Fruit fly (Drosophila melanogaster) whole organism, embryonic: Measurements from ENCODE around the gene p115.
A peak's percentile ranks its signal among the peaks of the same experiment; 100 is the strongest.

Source experiments
- B-H1 ChIP-seq: fragments of 200-800 bp; sonication (Bioruptor generic); IDR thresholded peaks from 3 replicates; pipeline ENCODE4 v1.3.6; 2022; ENCODE audit warnings: missing biosample characterization, missing genetic modification characterization
- CG11247 ChIP-seq: fragments of 200-800 bp; sonication (Bioruptor generic); IDR thresholded peaks from 2 replicates; pipeline ENCODE4 v1.3.6; 2022; ENCODE audit warnings: missing biosample characterization, missing genetic modification characterization
- CG11695 ChIP-seq: fragments of 200-800 bp; sonication (Bioruptor generic); IDR thresholded peaks from 3 replicates; pipeline ENCODE4 v1.3.6; 2022; ENCODE audit warnings: missing biosample characterization, missing genetic modification characterization
- CG12744 ChIP-seq: fragments of 200-800 bp; sonication (Bioruptor generic); optimal IDR thresholded peaks from 2 replicates; lab custom pipeline; 2016; ENCODE audit warnings: missing biosample characterization, missing genetic modification characterization
- CG14050 ChIP-seq: fragments of 200-800 bp; sonication (Bioruptor generic); IDR thresholded peaks from 3 replicates; pipeline ENCODE4 v1.3.6; 2022; ENCODE audit warnings: missing biosample characterization, missing genetic modification characterization
- CG15269 ChIP-seq: fragments of 200-800 bp; sonication (Bioruptor generic); optimal IDR thresholded peaks from 2 replicates; lab custom pipeline; 2018; ENCODE audit warnings: missing biosample characterization, mild to moderate bottlenecking, missing genetic modification characterization, moderate library complexity
- CG30020 ChIP-seq: fragments of 200-800 bp; optimal IDR thresholded peaks from 2 replicates; lab custom pipeline; 2019; ENCODE audit warnings: missing biosample characterization, mild to moderate bottlenecking, missing genetic modification characterization, moderate library complexity
- CG31224 ChIP-seq: fragments of 200-800 bp; sonication (Bioruptor generic); IDR thresholded peaks from 2 replicates; pipeline ENCODE4 v1.3.6; 2022; ENCODE audit warnings: missing biosample characterization, missing genetic modification characterization
- CG31365 ChIP-seq: fragments of 200-800 bp; sonication (Bioruptor generic); optimal IDR thresholded peaks from 2 replicates; lab custom pipeline; 2018; ENCODE audit warnings: missing biosample characterization, mild to moderate bottlenecking, missing genetic modification characterization
- CG34224 ChIP-seq: fragments of 200-800 bp; sonication (Bioruptor generic); IDR thresholded peaks from 3 replicates; pipeline ENCODE4 v1.3.6; 2022; ENCODE audit warnings: missing biosample characterization, missing genetic modification characterization; ENCODE audit not compliant: partially characterized antibody
- CG3726 ChIP-seq: fragments of 200-800 bp; sonication (Bioruptor generic); IDR thresholded peaks from 3 replicates; pipeline ENCODE4, ENCODE4 v1.3.6; 2022; ENCODE audit warnings: missing biosample characterization, missing genetic modification characterization
- CG3995 ChIP-seq: fragments of 200-800 bp; sonication (Bioruptor generic); optimal IDR thresholded peaks from 3 replicates; lab custom pipeline; 2016; ENCODE audit warnings: missing biosample characterization, missing genetic modification characterization
- CG5180 ChIP-seq: fragments of 200-800 bp; sonication (Bioruptor generic); optimal IDR thresholded peaks from 3 replicates; lab custom pipeline; 2017; ENCODE audit warnings: missing biosample characterization, missing genetic modification characterization, mild to moderate bottlenecking, moderate library complexity, missing genetic modification reagents
- CG5953 ChIP-seq: fragments of 200-800 bp; sonication (Bioruptor generic); IDR thresholded peaks from 2 replicates; pipeline ENCODE4 v1.3.6; 2022; ENCODE audit warnings: missing biosample characterization, missing genetic modification characterization
- CG6791 ChIP-seq: fragments of 200-800 bp; sonication (Bioruptor generic); IDR thresholded peaks from 3 replicates; pipeline ENCODE4 v1.3.6; 2022; ENCODE audit warnings: missing biosample characterization, missing genetic modification characterization; ENCODE audit not compliant: partially characterized antibody
- CG7987 ChIP-seq: fragments of 200-800 bp; sonication (Bioruptor generic); optimal IDR thresholded peaks from 2 replicates; lab custom pipeline; 2018; ENCODE audit warnings: missing biosample characterization, mild to moderate bottlenecking, missing genetic modification characterization, moderate library complexity
- CG8290 ChIP-seq, 3 experiments: fragments of 200-800 bp; sonication (Bioruptor generic); optimal IDR thresholded peaks; 2 replicates each; lab custom pipeline; 2016 to 2019; ENCODE audit warnings: missing biosample characterization in 3 of 3, missing genetic modification characterization in 3 of 3, mild to moderate bottlenecking in 2 of 3, moderate library complexity in 1 of 3
- CG8359 ChIP-seq: fragments of 200-800 bp; sonication (Bioruptor generic); optimal IDR thresholded peaks from 2 replicates; lab custom pipeline; 2017; ENCODE audit warnings: missing biosample characterization, mild to moderate bottlenecking, missing genetic modification characterization, borderline replicate concordance
- CG9817 ChIP-seq: fragments of 200-800 bp; sonication (Bioruptor generic); optimal IDR thresholded peaks from 2 replicates; lab custom pipeline; 2018; ENCODE audit warnings: missing biosample characterization, mild to moderate bottlenecking, missing genetic modification characterization, moderate library complexity
- CG9876 ChIP-seq: fragments of 200-800 bp; sonication (Bioruptor generic); optimal IDR thresholded peaks from 2 replicates; lab custom pipeline; 2016; ENCODE audit warnings: missing biosample characterization, missing genetic modification characterization
- D19A ChIP-seq: fragments of 200-800 bp; optimal IDR thresholded peaks from 3 replicates; lab custom pipeline; 2019; ENCODE audit warnings: missing biosample characterization, mild to moderate bottlenecking, missing genetic modification characterization, moderate library complexity
- Elba2 ChIP-seq: fragments of 200-800 bp; sonication (Bioruptor generic); optimal IDR thresholded peaks from 3 replicates; lab custom pipeline; 2016; ENCODE audit warnings: missing biosample characterization, missing genetic modification characterization
- Lim3 ChIP-seq: fragments of 200-800 bp; sonication (Bioruptor generic); IDR thresholded peaks from 2 replicates; pipeline ENCODE4 v1.3.6; 2022; ENCODE audit warnings: missing biosample characterization, missing genetic modification characterization
- Med ChIP-seq: fragments of 200-800 bp; sonication (Bioruptor generic); peaks from one replicate; lab custom pipeline; 2016; ENCODE audit warnings: missing biosample characterization, missing genetic modification characterization, mild to moderate bottlenecking, inconsistent platforms, moderate library complexity
- Nf-YA ChIP-seq: fragments of 200-800 bp; sonication (Bioruptor generic); IDR thresholded peaks from 2 replicates; pipeline ENCODE4 v1.3.6; 2022; ENCODE audit warnings: missing biosample characterization, missing genetic modification characterization
- Oaz ChIP-seq: fragments of 200-800 bp; sonication (Bioruptor generic); IDR thresholded peaks from 2 replicates; pipeline ENCODE4 v1.3.6; 2022; ENCODE audit warnings: missing biosample characterization, missing genetic modification characterization
- Ptx1 ChIP-seq: fragments of 200-800 bp; sonication (Bioruptor generic); IDR thresholded peaks from 2 replicates; pipeline ENCODE4 v1.3.6; 2022; ENCODE audit warnings: missing biosample characterization, missing genetic modification characterization
- Ravus ChIP-seq: fragments of 200-800 bp; sonication (Bioruptor generic); IDR thresholded peaks from 2 replicates; pipeline ENCODE4 v1.3.6; 2022; ENCODE audit warnings: missing biosample characterization, missing genetic modification characterization
- Sox100B ChIP-seq: fragments of 200-800 bp; sonication (Bioruptor generic); optimal IDR thresholded peaks from 3 replicates; lab custom pipeline; 2018; ENCODE audit warnings: missing biosample characterization, mild to moderate bottlenecking, missing genetic modification characterization
- Stat92E ChIP-seq, 3 experiments: fragments of >200 bp in 2 of 3; fragments of 200-800 bp in 1 of 3; sonication (Bioruptor generic) in 1 of 3; optimal IDR thresholded peaks; 2 replicates each; lab custom pipeline; 2017 to 2019; ENCODE audit warnings: missing biosample characterization in 3 of 3, missing genetic modification characterization in 3 of 3, mild to moderate bottlenecking in 1 of 3, moderate library complexity in 1 of 3
- Usf ChIP-seq: fragments of 200-800 bp; sonication (Bioruptor generic); optimal IDR thresholded peaks from 2 replicates; lab custom pipeline; 2017; ENCODE audit warnings: missing genotype, missing biosample characterization, missing genetic modification characterization
- aop ChIP-seq: fragments of 200-800 bp; sonication (Bioruptor generic); IDR thresholded peaks from 2 replicates; pipeline ENCODE4 v1.3.6; 2022; ENCODE audit warnings: missing biosample characterization, missing genetic modification characterization
- cwo ChIP-seq: fragments of 200-800 bp; sonication (Bioruptor generic); optimal IDR thresholded peaks from 3 replicates; lab custom pipeline; 2017; ENCODE audit warnings: missing biosample characterization, missing genetic modification characterization, mild to moderate bottlenecking, moderate library complexity, missing genetic modification reagents
- hkb ChIP-seq, 2 experiments: fragments of 200-800 bp in 1 of 2; fragments of >200 bp in 1 of 2; sonication (Bioruptor generic) in 1 of 2; IDR thresholded peaks in 1 of 2; optimal IDR thresholded peaks in 1 of 2; 2 replicates each; pipeline versions ENCODE4 v1.3.6 to Lab custom; 2017 to 2022; ENCODE audit warnings: missing biosample characterization in 1 of 2, missing genetic modification characterization in 1 of 2
- kah ChIP-seq: fragments of 200-800 bp; sonication (Bioruptor generic); optimal IDR thresholded peaks from 2 replicates; lab custom pipeline; 2018; ENCODE audit warnings: missing biosample characterization, mild to moderate bottlenecking, missing genetic modification characterization
- kni ChIP-seq: fragments of 200-800 bp; sonication (Bioruptor generic); optimal IDR thresholded peaks from 3 replicates; lab custom pipeline; 2017; ENCODE audit warnings: mild to moderate bottlenecking, missing biosample characterization, missing genetic modification reagents, missing genetic modification characterization
- lola ChIP-seq, 3 experiments: fragments of >200 bp in 2 of 3; fragments of 200-800 bp in 1 of 3; sonication (Bioruptor generic) in 1 of 3; optimal IDR thresholded peaks; 2 replicates each; lab custom pipeline; 2017 to 2019; ENCODE audit warnings: missing biosample characterization in 3 of 3, missing genetic modification characterization in 3 of 3, mild to moderate bottlenecking in 1 of 3, moderate library complexity in 1 of 3
- ranshi ChIP-seq: fragments of 200-800 bp; sonication (Bioruptor generic); IDR thresholded peaks from 2 replicates; pipeline ENCODE4 v1.3.6; 2022; ENCODE audit warnings: missing biosample characterization, missing genetic modification characterization
- seq ChIP-seq: fragments of 200-800 bp; sonication (Bioruptor generic); IDR thresholded peaks from 2 replicates; pipeline ENCODE4 v1.3.6; 2022; ENCODE audit warnings: missing biosample characterization, missing genetic modification characterization
- so ChIP-seq: fragments of 200-800 bp; sonication (Bioruptor generic); IDR thresholded peaks from 3 replicates; pipeline ENCODE4 v1.3.6; 2022; ENCODE audit warnings: missing biosample characterization, missing genetic modification characterization
- stc ChIP-seq: fragments of 200-800 bp; sonication (Bioruptor generic); IDR thresholded peaks from 2 replicates; pipeline ENCODE4 v1.3.6; 2022; ENCODE audit warnings: missing biosample characterization, missing genetic modification characterization
- tll ChIP-seq, 2 experiments: fragments of 200-800 bp in 1 of 2; fragments of >200 bp in 1 of 2; sonication (Bioruptor generic) in 1 of 2; optimal IDR thresholded peaks; 2 replicates each; lab custom pipeline; 2017 to 2019; ENCODE audit warnings: missing biosample characterization in 2 of 2, missing genetic modification characterization in 2 of 2, mild to moderate bottlenecking in 1 of 2, moderate library complexity in 1 of 2
- ttk ChIP-seq: fragments of 200-800 bp; sonication (Bioruptor generic); IDR thresholded peaks from 2 replicates; pipeline ENCODE4 v2.1.2; 2022; ENCODE audit warnings: missing biosample characterization, missing genetic modification characterization
- unpg ChIP-seq: fragments of 200-800 bp; sonication (Bioruptor generic); optimal IDR thresholded peaks from 3 replicates; lab custom pipeline; 2018; ENCODE audit warnings: missing biosample characterization, mild to moderate bottlenecking, missing genetic modification characterization, moderate library complexity
- z ChIP-seq: fragments of 200-800 bp; sonication (Bioruptor generic); IDR thresholded peaks from 3 replicates; pipeline ENCODE4 v1.3.6; 2022; ENCODE audit warnings: missing biosample characterization, missing genetic modification characterization
- zf30C ChIP-seq: fragments of 200-800 bp; sonication (Bioruptor generic); optimal IDR thresholded peaks from 3 replicates; lab custom pipeline; 2018; ENCODE audit warnings: missing biosample characterization, mild to moderate bottlenecking, missing genetic modification characterization

p115 gene

dm6 chrX:7901153-7902038, 7.6 kb downstream of the p115 start, which contains the start of the genes RpS6 and bys (continued):
- no peak for TF ChIP-seq tll (GFP tag; optimal IDR thresholded peaks at IDR 0.05; lab: Kevin White, UChicago)
- no peak for TF ChIP-seq seq (GFP tag; lab: Robert Waterston, UW)
- peak; percentile 70 for TF ChIP-seq CG11247 (GFP tag; lab: Robert Waterston, UW)
- peak; percentile 30 for TF ChIP-seq CG30020 (tag; lab: Kevin White, UChicago)
- TF ChIP-seq CG9817 (tag; lab: Kevin White, UChicago) = peak; percentile 40
- peak; percentile 41 for TF ChIP-seq kah (GFP tag; lab: Kevin White, UChicago)
- TF ChIP-seq Oaz (GFP tag; lab: Robert Waterston, UW) = peak; percentile 15; the same call in 1 of the 2 replicates
- TF ChIP-seq aop (GFP tag; lab: Robert Waterston, UW) = peak; percentile 88
- TF ChIP-seq lola (GFP tag; optimal IDR thresholded peaks at IDR 0.05; lab: Kevin White, UChicago) = peak in 1 of 3 experiments; percentile 61
- TF ChIP-seq so (GFP tag; lab: Robert Waterston, UW) = peak; percentile 30; the same call in 1 of the 3 replicates
- TF ChIP-seq B-H1 (GFP tag; lab: Robert Waterston, UW) = peak; percentile 14; the same call in 1 of the 3 replicates
- TF ChIP-seq CG9876 (GFP tag; lab: Kevin White, UChicago) = peak; percentile 6
- TF ChIP-seq CG15269 (tag; lab: Kevin White, UChicago) = peak; percentile 24
- no peak for TF ChIP-seq stc (GFP tag; lab: Robert Waterston, UW)
- TF ChIP-seq CG12744 (GFP tag; lab: Kevin White, UChicago) = no peak
- peak; percentile 10 for TF ChIP-seq zf30C
- no peak for TF ChIP-seq Ravus (GFP tag; lab: Robert Waterston, UW)
- peak; percentile 24 for TF ChIP-seq CG5180
- 0 out of 2 replicates have a peak, but pooled peaks have one; percentile 32 for TF ChIP-seq CG31224 (GFP tag; lab: Robert Waterston, UW)
- TF ChIP-seq Ptx1 (GFP tag; lab: Robert Waterston, UW) = peak; percentile 33
- TF ChIP-seq ttk (GFP tag; lab: Robert Waterston, UW) = peak; percentile 51; the same call in 1 of the 2 replicates
- TF ChIP-seq Med (GFP tag; lab: Kevin White, UChicago) = peak; percentile 89
- no peak for TF ChIP-seq CG8359 (GFP tag; lab: Kevin White, UChicago)
- no peak for TF ChIP-seq CG8290 (GFP tag; optimal IDR thresholded peaks at IDR 0.05; lab: Kevin White, UChicago)
- TF ChIP-seq CG8290 (tag; optimal IDR thresholded peaks at IDR 0.05; lab: Kevin White, UChicago) = peak in 1 of 2 experiments; percentile 65
- peak; percentile 39 for TF ChIP-seq ranshi (GFP tag; lab: Robert Waterston, UW)
- TF ChIP-seq z = 0 out of 3 replicates have a peak, but pooled peaks have one; percentile 22
- TF ChIP-seq Stat92E (GFP tag; optimal IDR thresholded peaks at IDR 0.05; lab: Kevin White, UChicago) = peak in 1 of 3 experiments; percentile 31
- TF ChIP-seq CG11695 (GFP tag; lab: Robert Waterston, UW) = 0 out of 3 replicates have a peak, but pooled peaks have one; percentile 31
- TF ChIP-seq D19A (tag; lab: Kevin White, UChicago) = no peak
- TF ChIP-seq CG31365 (tag; lab: Kevin White, UChicago) = peak; percentile 6
- peak; percentile 51 for TF ChIP-seq unpg
- TF ChIP-seq CG7987 (GFP tag; lab: Kevin White, UChicago) = peak; percentile 76
- TF ChIP-seq Lim3 (GFP tag; lab: Robert Waterston, UW) = no peak
- TF ChIP-seq CG3726 (GFP tag; lab: Robert Waterston, UW) = 0 out of 3 replicates have a peak, but pooled peaks have one; percentile 23
- TF ChIP-seq hkb (optimal IDR thresholded peaks at IDR 0.05; lab: Kevin White, UChicago) = no peak
- peak; percentile 35; the same call in 1 of the 2 replicates for TF ChIP-seq hkb (GFP tag; IDR thresholded peaks at IDR 0.05; lab: Robert Waterston, UW)
- peak; percentile 83 for TF ChIP-seq CG6791
- peak; percentile 61 for TF ChIP-seq Sox100B (GFP tag; lab: Kevin White, UChicago)
- TF ChIP-seq CG14050 (GFP tag; lab: Robert Waterston, UW) = no peak; the same call in 2 of the 3 replicates
- peak; percentile 60 for TF ChIP-seq cwo (GFP tag; lab: Kevin White, UChicago)
- TF ChIP-seq Elba2 (GFP tag; lab: Kevin White, UChicago) = no peak
- TF ChIP-seq Nf-YA (GFP tag; lab: Robert Waterston, UW) = no peak
- TF ChIP-seq CG3995 (GFP tag; lab: Kevin White, UChicago) = peak; percentile 22
- TF ChIP-seq Usf (GFP tag; lab: Kevin White, UChicago) = no peak
- peak; percentile 70 for TF ChIP-seq CG34224
- peak; percentile 30 for TF ChIP-seq kni
- TF ChIP-seq CG5953 (GFP tag; lab: Robert Waterston, UW) = 0 out of 2 replicates have a peak, but pooled peaks have one; percentile 8
